Fruit fly (Drosophila melanogaster): Measurements from ENCODE around the gene raskol.

DNA sequence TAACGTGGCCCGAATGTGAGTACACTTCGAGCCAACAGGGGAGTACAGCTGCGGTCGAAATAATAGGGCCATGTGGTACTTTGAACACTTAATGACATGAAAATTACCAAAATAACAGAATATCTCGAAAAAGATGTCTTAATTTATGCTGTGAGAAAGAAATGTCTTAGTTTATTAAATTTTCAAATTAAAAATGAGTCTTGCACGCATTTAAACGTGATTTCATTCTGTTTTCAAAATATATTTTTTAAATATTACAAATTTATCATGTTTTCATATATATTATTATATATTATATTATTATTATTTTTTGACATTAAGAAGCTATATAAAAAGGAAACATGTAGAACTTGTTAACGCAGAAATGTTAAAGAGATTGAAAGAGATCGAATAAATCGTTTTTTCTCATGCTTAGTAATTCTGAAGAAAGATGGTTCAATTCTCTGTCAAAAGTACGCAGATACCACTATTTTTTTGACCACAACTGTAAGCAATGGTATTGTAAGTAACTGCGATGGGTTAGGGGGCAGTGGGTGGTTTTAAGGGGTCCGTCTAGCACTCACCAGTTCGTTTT is 15.0 kb upstream of the raskol start:
- TF ChIP-seq CG8478 (optimal IDR thresholded peaks at IDR 0.05), result no peak
- TF ChIP-seq CTCF (optimal IDR thresholded peaks at IDR 0.05), result no peak
